Worm (Caenorhabditis elegans): ENCODE data around the gene Y6G8.5.

DNA sequence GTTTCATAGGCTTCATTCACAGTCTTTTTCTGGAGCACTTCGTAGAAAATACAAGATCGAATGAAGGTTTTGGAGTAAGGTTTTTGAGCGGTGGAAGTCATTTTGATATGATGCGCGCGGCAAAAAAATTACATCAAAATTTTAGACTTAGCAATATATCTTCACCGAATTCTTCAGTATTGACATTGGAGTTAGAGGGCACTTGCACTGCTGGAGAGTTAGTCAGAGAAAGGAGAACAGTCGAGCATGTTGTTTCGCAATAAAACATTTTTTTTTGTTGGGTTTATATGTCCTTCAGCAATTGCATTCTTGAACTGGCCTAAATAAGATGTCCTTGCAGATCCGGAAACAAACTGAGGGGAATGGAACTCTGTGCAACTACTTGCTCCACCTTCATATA, 49.6 kb downstream of the Y6G8.5 start, which contains the start of gene fbxa-171:
- TF ChIP-seq W03F9.2 (tag; optimal IDR thresholded peaks at IDR 0.05) (no peak), dao-5 (tag; optimal IDR thresholded peaks at IDR 0.05) (no peak), him-1 (tag; optimal IDR thresholded peaks at IDR 0.05) (no peak)
